Fruit fly (Drosophila melanogaster) whole organism, embryonic: ENCODE measurements around the gene CG17786.

ENCODE experiments used
- B-H2 ChIP-seq: fragments of 200-800 bp; sonication (Bioruptor generic); optimal IDR thresholded peaks from 2 replicates; lab custom pipeline; 2018; ENCODE audit warnings: missing biosample characterization, mild to moderate bottlenecking, missing genetic modification characterization
- BEAF-32 ChIP-seq: fragments of 200-800 bp; sonication (Bioruptor generic); optimal IDR thresholded peaks from 3 replicates; lab custom pipeline; 2017; ENCODE audit warnings: missing biosample characterization, missing genetic modification characterization, mild to moderate bottlenecking, moderate library complexity, missing genetic modification reagents
- C15 ChIP-seq: fragments of 200-800 bp; sonication (Bioruptor generic); IDR thresholded peaks from 3 replicates; pipeline ENCODE4 v1.3.6; 2022; ENCODE audit warnings: missing biosample characterization, missing genetic modification characterization
- CG10147 ChIP-seq: fragments of 200-800 bp; sonication (Bioruptor generic); optimal IDR thresholded peaks from 2 replicates; lab custom pipeline; 2019; ENCODE audit warnings: missing biosample characterization, mild to moderate bottlenecking, missing genetic modification characterization, moderate library complexity
- CG10267 ChIP-seq: fragments of 200-800 bp; sonication (Bioruptor generic); optimal IDR thresholded peaks from 2 replicates; lab custom pipeline; 2018; ENCODE audit warnings: missing biosample characterization, mild to moderate bottlenecking, missing genetic modification characterization, moderate library complexity
- CG18262 ChIP-seq: fragments of 200-800 bp; optimal IDR thresholded peaks from 3 replicates; lab custom pipeline; 2019; ENCODE audit warnings: missing biosample characterization, mild to moderate bottlenecking, missing genetic modification characterization, moderate library complexity
- CG2116 ChIP-seq: fragments of 200-800 bp; sonication (Bioruptor generic); optimal IDR thresholded peaks from 3 replicates; lab custom pipeline; 2018; ENCODE audit warnings: missing biosample characterization, mild to moderate bottlenecking, missing genetic modification characterization
- CG31224 ChIP-seq: fragments of 200-800 bp; sonication (Bioruptor generic); IDR thresholded peaks from 2 replicates; pipeline ENCODE4 v1.3.6; 2022; ENCODE audit warnings: missing biosample characterization, missing genetic modification characterization
- CG31365 ChIP-seq: fragments of 200-800 bp; sonication (Bioruptor generic); optimal IDR thresholded peaks from 2 replicates; lab custom pipeline; 2018; ENCODE audit warnings: missing biosample characterization, mild to moderate bottlenecking, missing genetic modification characterization
- CG33213 ChIP-seq: fragments of 200-800 bp; sonication (Bioruptor generic); optimal IDR thresholded peaks from 3 replicates; lab custom pipeline; 2016; ENCODE audit warnings: missing biosample characterization, missing genetic modification characterization
- CG34376 ChIP-seq: fragments of 200-800 bp; sonication (Bioruptor generic); optimal IDR thresholded peaks from 2 replicates; lab custom pipeline; 2018; ENCODE audit warnings: missing biosample characterization, mild to moderate bottlenecking, missing genetic modification characterization
- CG3838 ChIP-seq: fragments of 200-800 bp; sonication (Bioruptor generic); optimal IDR thresholded peaks from 3 replicates; lab custom pipeline; 2016; ENCODE audit warnings: missing biosample characterization, missing genetic modification characterization
- CG7357 ChIP-seq: fragments of 200-800 bp; sonication (Bioruptor generic); IDR thresholded peaks from 3 replicates; pipeline ENCODE4 v1.3.6; 2022; ENCODE audit warnings: missing biosample characterization, missing genetic modification characterization
- CG8388 ChIP-seq: fragments of 200-800 bp; sonication (Bioruptor generic); optimal IDR thresholded peaks from 2 replicates; lab custom pipeline; 2019; ENCODE audit warnings: missing biosample characterization, mild to moderate bottlenecking, missing genetic modification characterization, moderate library complexity
- CG9817 ChIP-seq: fragments of 200-800 bp; sonication (Bioruptor generic); optimal IDR thresholded peaks from 2 replicates; lab custom pipeline; 2018; ENCODE audit warnings: missing biosample characterization, mild to moderate bottlenecking, missing genetic modification characterization, moderate library complexity
- CG9932 ChIP-seq: fragments of 200-800 bp; sonication (Bioruptor generic); IDR thresholded peaks from 2 replicates; pipeline ENCODE4 v1.3.6; 2022; ENCODE audit warnings: missing biosample characterization, missing genetic modification characterization
- CTCF ChIP-seq: fragments of 200-800 bp; sonication (Bioruptor generic); optimal IDR thresholded peaks from 2 replicates; lab custom pipeline; 2017; ENCODE audit warnings: missing biosample characterization, mild to moderate bottlenecking, missing genetic modification characterization, moderate library complexity
- CrebB ChIP-seq: fragments of 200-800 bp; sonication (Bioruptor generic); optimal IDR thresholded peaks from 3 replicates; lab custom pipeline; 2018; ENCODE audit warnings: missing biosample characterization, mild to moderate bottlenecking, missing genetic modification characterization
- Dip3 ChIP-seq: fragments of 200-800 bp; sonication (Bioruptor generic); optimal IDR thresholded peaks from 3 replicates; lab custom pipeline; 2016; ENCODE audit warnings: missing biosample characterization, missing genetic modification characterization
- Elba2 ChIP-seq: fragments of 200-800 bp; sonication (Bioruptor generic); optimal IDR thresholded peaks from 3 replicates; lab custom pipeline; 2016; ENCODE audit warnings: missing biosample characterization, missing genetic modification characterization
- HLH54F ChIP-seq: fragments of 200-800 bp; sonication (Bioruptor generic); optimal IDR thresholded peaks from 3 replicates; lab custom pipeline; 2016; ENCODE audit warnings: missing biosample characterization, missing genetic modification characterization
- Hey ChIP-seq: fragments of 200-800 bp; sonication (Bioruptor generic); optimal IDR thresholded peaks from 3 replicates; lab custom pipeline; 2018; ENCODE audit warnings: missing biosample characterization, mild to moderate bottlenecking, missing genetic modification characterization
- Hmx ChIP-seq: fragments of 200-800 bp; sonication (Bioruptor generic); optimal IDR thresholded peaks from 2 replicates; lab custom pipeline; 2016; ENCODE audit warnings: missing biosample characterization, missing genetic modification characterization
- Max ChIP-seq: fragments of 200-800 bp; sonication (Bioruptor generic); optimal IDR thresholded peaks from 2 replicates; lab custom pipeline; 2016; ENCODE audit warnings: missing biosample characterization, mild to moderate bottlenecking, missing genetic modification characterization
- NC2β ChIP-seq: fragments of 200-800 bp; sonication (Bioruptor generic); optimal IDR thresholded peaks from 2 replicates; lab custom pipeline; 2016; ENCODE audit warnings: missing biosample characterization, missing genetic modification characterization
- Neu2 ChIP-seq: fragments of 200-800 bp; sonication (Bioruptor generic); optimal IDR thresholded peaks from 3 replicates; lab custom pipeline; 2016; ENCODE audit warnings: missing biosample characterization, missing genetic modification characterization, borderline replicate concordance
- Poxn ChIP-seq: fragments of 200-800 bp; sonication (Bioruptor generic); IDR thresholded peaks from 2 replicates; pipeline ENCODE4 v1.3.6; 2022; ENCODE audit warnings: missing biosample characterization, missing genetic modification characterization
- amos ChIP-seq: fragments of 200-800 bp; sonication (Bioruptor generic); IDR thresholded peaks from 2 replicates; pipeline ENCODE4 v1.3.6; 2022; ENCODE audit warnings: missing biosample characterization, missing genetic modification characterization; ENCODE audit not compliant: partially characterized antibody
- ase ChIP-seq: fragments of 200-800 bp; sonication (Bioruptor generic); IDR thresholded peaks from 3 replicates; pipeline ENCODE4 v1.3.6; 2022; ENCODE audit warnings: missing biosample characterization, missing genetic modification characterization
- croc ChIP-seq: fragments of 200-800 bp; sonication (Bioruptor generic); conservative IDR thresholded peaks from 3 replicates; pipeline ENCODE4 v1.3.6; 2022; ENCODE audit warnings: missing biosample characterization, missing genetic modification characterization
- dpn ChIP-seq, 2 experiments: fragments of 200-800 bp; sonication (Bioruptor generic); optimal IDR thresholded peaks; 3 replicates each; lab custom pipeline; 2016; ENCODE audit warnings: missing biosample characterization in 2 of 2, missing genetic modification characterization in 2 of 2
- eve ChIP-seq, 2 experiments: fragments of >200 bp; optimal IDR thresholded peaks; 2 replicates each; lab custom pipeline; 2017; ENCODE audit warnings: missing biosample characterization in 2 of 2, missing genetic modification characterization in 2 of 2
- exex ChIP-seq: fragments of 200-800 bp; sonication (Bioruptor generic); optimal IDR thresholded peaks from 4 replicates; lab custom pipeline; 2018; ENCODE audit warnings: missing biosample characterization, mild to moderate bottlenecking, missing genetic modification characterization, moderate library complexity
- ftz-f1 ChIP-seq: fragments of 200-800 bp; sonication (Bioruptor generic); optimal IDR thresholded peaks from 2 replicates; lab custom pipeline; 2016; ENCODE audit warnings: missing biosample characterization, missing genetic modification characterization
- hb ChIP-seq: fragments of 200-800 bp; sonication (Bioruptor generic); IDR thresholded peaks from 3 replicates; pipeline ENCODE4 v1.3.6; 2022; ENCODE audit warnings: missing biosample characterization, missing genetic modification characterization; ENCODE audit not compliant: partially characterized antibody
- hbn ChIP-seq: fragments of 200-800 bp; sonication (Bioruptor generic); IDR thresholded peaks from 2 replicates; pipeline ENCODE4 v1.3.6; 2022; ENCODE audit warnings: missing biosample characterization, missing genetic modification characterization; ENCODE audit not compliant: partially characterized antibody
- klu ChIP-seq: fragments of 200-800 bp; sonication (Bioruptor generic); IDR thresholded peaks from 2 replicates; pipeline ENCODE4 v1.3.6; 2022; ENCODE audit warnings: missing biosample characterization, missing genetic modification characterization
- lov ChIP-seq, 2 experiments: fragments of 200-800 bp in 1 of 2; fragments of >200 bp in 1 of 2; sonication (Bioruptor generic) in 1 of 2; IDR thresholded peaks in 1 of 2; optimal IDR thresholded peaks in 1 of 2; 2 replicates in 1 of 2; 3 replicates in 1 of 2; pipeline versions ENCODE4 v1.3.6 to Lab custom; 2017 to 2022; ENCODE audit warnings: missing biosample characterization in 1 of 2, missing genetic modification characterization in 1 of 2
- pb ChIP-seq: fragments of 200-800 bp; sonication (Bioruptor generic); optimal IDR thresholded peaks from 3 replicates; lab custom pipeline; 2016; ENCODE audit warnings: missing biosample characterization, missing genetic modification characterization
- pfk ChIP-seq: fragments of 200-800 bp; sonication (Bioruptor generic); optimal IDR thresholded peaks from 2 replicates; lab custom pipeline; 2018; ENCODE audit warnings: missing biosample characterization, mild to moderate bottlenecking, missing genetic modification characterization, moderate library complexity
- prd ChIP-seq, 3 experiments: fragments of >200 bp in 2 of 3; fragments of 200-800 bp in 1 of 3; sonication (Bioruptor generic) in 1 of 3; optimal IDR thresholded peaks in 2 of 3; IDR thresholded peaks in 1 of 3; 2 replicates in 2 of 3; 3 replicates in 1 of 3; pipeline versions ENCODE4 v1.3.6 to Lab custom; 2017 to 2022; ENCODE audit warnings: missing biosample characterization in 1 of 3, missing genetic modification characterization in 1 of 3
- ro ChIP-seq: fragments of 200-800 bp; sonication (Bioruptor generic); IDR thresholded peaks from 2 replicates; pipeline ENCODE4 v1.3.6; 2022; ENCODE audit warnings: missing biosample characterization, missing genetic modification characterization
- row ChIP-seq: fragments of 200-800 bp; sonication (Bioruptor generic); IDR thresholded peaks from 3 replicates; pipeline ENCODE4 v1.3.6; 2022; ENCODE audit warnings: missing biosample characterization, missing genetic modification characterization
- run ChIP-seq: fragments of 200-800 bp; sonication (Bioruptor generic); optimal IDR thresholded peaks from 3 replicates; lab custom pipeline; 2018; ENCODE audit warnings: missing biosample characterization, mild to moderate bottlenecking, missing genetic modification characterization
- sens-2 ChIP-seq: fragments of 200-800 bp; sonication (Bioruptor generic); IDR thresholded peaks from 2 replicates; pipeline ENCODE4 v1.3.6; 2022; ENCODE audit warnings: missing biosample characterization, missing genetic modification characterization
- slp2 ChIP-seq: fragments of 200-800 bp; sonication (Bioruptor generic); optimal IDR thresholded peaks from 2 replicates; lab custom pipeline; 2016; ENCODE audit warnings: missing biosample characterization, missing genetic modification characterization
- tna ChIP-seq: fragments of 200-800 bp; sonication (Bioruptor generic); IDR thresholded peaks from 2 replicates; pipeline ENCODE4 v1.3.6; 2022; ENCODE audit warnings: missing biosample characterization, missing genetic modification characterization; ENCODE audit not compliant: partially characterized antibody
- tup ChIP-seq: fragments of 200-800 bp; sonication (Bioruptor generic); optimal IDR thresholded peaks from 2 replicates; lab custom pipeline; 2016; ENCODE audit warnings: missing biosample characterization, mild to moderate bottlenecking, missing genetic modification characterization, moderate library complexity
- unc-4 ChIP-seq: fragments of 200-800 bp; sonication (Bioruptor generic); IDR thresholded peaks from 2 replicates; pipeline ENCODE4 v1.3.6; 2022; ENCODE audit warnings: missing biosample characterization, missing genetic modification characterization; ENCODE audit not compliant: partially characterized antibody

The CG17786 gene

dm6 chr3R:24206341-24207114, 12.0 kb downstream of the CG17786 start (continued):
- TF ChIP-seq unc-4 (no peak), Hmx (GFP tag; lab: Kevin White, UChicago) (no peak), pfk (GFP tag; lab: Kevin White, UChicago) (no peak), CrebB (no peak), CG34376 (GFP tag; lab: Kevin White, UChicago) (no peak), CG10267 (tag; lab: Kevin White, UChicago) (peak; percentile 41), croc (GFP tag; lab: Robert Waterston, UW) (peak; percentile 20; the same call in 1 of the 3 replicates), CG31365 (tag; lab: Kevin White, UChicago) (no peak), hb (GFP tag; lab: Robert Waterston, UW) (no peak), sens-2 (GFP tag; lab: Robert Waterston, UW) (no peak), hbn (GFP tag; lab: Robert Waterston, UW) (no peak), tna (GFP tag; lab: Robert Waterston, UW) (no peak), HLH54F (GFP tag; lab: Kevin White, UChicago) (no peak), NC2β (GFP tag; lab: Kevin White, UChicago) (no peak), Neu2 (GFP tag; lab: Kevin White, UChicago) (no peak), CG3838 (GFP tag; lab: Kevin White, UChicago) (no peak), ase (GFP tag; lab: Robert Waterston, UW) (peak; percentile 47; the same call in 1 of the 3 replicates), Elba2 (GFP tag; lab: Kevin White, UChicago) (no peak), pb (GFP tag; lab: Kevin White, UChicago) (peak; percentile 0), CG9932 (GFP tag; lab: Robert Waterston, UW) (no peak), CG10147 (GFP tag; lab: Kevin White, UChicago) (no peak), prd (optimal IDR thresholded peaks at IDR 0.05; lab: Kevin White, UChicago) (no peak), prd (GFP tag; IDR thresholded peaks at IDR 0.05; lab: Robert Waterston, UW) (peak; percentile 41; the same call in 1 of the 3 replicates), Poxn (GFP tag; lab: Robert Waterston, UW) (no peak), slp2 (GFP tag; lab: Kevin White, UChicago) (no peak), C15 (GFP tag; lab: Robert Waterston, UW) (no peak), ftz-f1 (GFP tag; lab: Kevin White, UChicago) (no peak), eve (GFP tag; optimal IDR thresholded peaks at IDR 0.05; lab: Kevin White, UChicago) (peak in 1 of 2 experiments; percentile 75), B-H2 (GFP tag; lab: Kevin White, UChicago) (no peak), row (GFP tag; lab: Robert Waterston, UW) (peak; percentile 56), exex (tag; lab: Kevin White, UChicago) (no peak), ro (GFP tag; lab: Robert Waterston, UW) (no peak), CG18262 (tag; lab: Kevin White, UChicago) (peak; percentile 70), CG31224 (GFP tag; lab: Robert Waterston, UW) (no peak), CG8388 (GFP tag; lab: Kevin White, UChicago) (peak; percentile 56), CG9817 (tag; lab: Kevin White, UChicago) (peak; percentile 49), CG7357 (0 out of 3 replicates have a peak, but pooled peaks have one; percentile 36), tup (GFP tag; lab: Kevin White, UChicago) (no peak), Hey (tag; lab: Kevin White, UChicago) (no peak), run (tag; lab: Kevin White, UChicago) (no peak), lov (optimal IDR thresholded peaks at IDR 0.05; lab: Kevin White, UChicago) (no peak), lov (GFP tag; IDR thresholded peaks at IDR 0.05; lab: Robert Waterston, UW) (peak; percentile 32; the same call in 1 of the 3 replicates), CG33213 (no peak), Dip3 (GFP tag; lab: Kevin White, UChicago) (no peak), Max (GFP tag; lab: Kevin White, UChicago) (no peak), BEAF-32 (GFP tag; lab: Kevin White, UChicago) (no peak), dpn (GFP tag; optimal IDR thresholded peaks at IDR 0.05; lab: Kevin White, UChicago) (peak in 1 of 2 experiments; percentile 45), amos (GFP tag; lab: Robert Waterston, UW) (no peak), klu (no peak), CTCF (GFP tag; lab: Kevin White, UChicago) (no peak), CG2116 (no peak)
